Worm (Caenorhabditis elegans) whole organism, young adult: ENCODE measurements around the gene F23A7.5.

ENCODE experiments used
- ama-1 ChIP-seq, 3 experiments: fragments of 150-350 bp in 1 of 3; sonication (generic microtip) in 2 of 3; optimal IDR thresholded peaks; 2 replicates each; lab custom pipeline; 2014 to 2018; ENCODE audit warnings: missing biosample characterization in 2 of 3, missing genetic modification characterization in 2 of 3, missing genetic modification reagents in 2 of 3
- ceh-100 ChIP-seq: fragments of 200-800 bp; sonication (Bioruptor generic); IDR thresholded peaks from 2 replicates; pipeline ENCODE4 v1.3.6; 2022; ENCODE audit warnings: missing genetic modification reagents, missing genetic modification characterization, missing compliant biosample characterization
- lir-1 ChIP-seq: fragments of 200-800 bp; sonication (Bioruptor generic); conservative IDR thresholded peaks from 2 replicates; pipeline ENCODE4 v1.3.6; 2022; ENCODE audit warnings: missing genetic modification reagents, missing genetic modification characterization, missing compliant biosample characterization
- sea-2 ChIP-seq: fragments of 200-800 bp; sonication (Bioruptor generic); IDR thresholded peaks from 2 replicates; pipeline ENCODE4 v1.3.6; 2022; ENCODE audit warnings: missing genetic modification characterization, missing compliant biosample characterization
- snpc-1.3 ChIP-seq: sonication (generic microtip); optimal IDR thresholded peaks from 2 replicates; lab custom pipeline; 2017; ENCODE audit warnings: missing genetic modification characterization, mild to moderate bottlenecking, missing compliant biosample characterization, antibody characterized with exemption, moderate library complexity, missing genotype, missing genetic modification reagents; ENCODE audit not compliant: insufficient read depth
- snpc-4 ChIP-seq, 5 experiments: fragments of 150-350 bp in 1 of 5; sonication (generic microtip) in 4 of 5; optimal IDR thresholded peaks; 2 replicates each; lab custom pipeline; 2014 to 2018; ENCODE audit warnings: missing genetic modification characterization in 5 of 5, missing biosample characterization in 3 of 5, antibody characterized with exemption in 2 of 5, mild to moderate bottlenecking in 2 of 5, missing compliant biosample characterization in 2 of 5, missing genotype in 2 of 5, moderate library complexity in 2 of 5, missing genetic modification reagents in 1 of 5
- unc-62 ChIP-seq: fragments of 150-350 bp; optimal IDR thresholded peaks from 2 replicates; lab custom pipeline; 2014; ENCODE audit warnings: missing biosample characterization, missing genetic modification reagents, missing genetic modification characterization

DNA sequence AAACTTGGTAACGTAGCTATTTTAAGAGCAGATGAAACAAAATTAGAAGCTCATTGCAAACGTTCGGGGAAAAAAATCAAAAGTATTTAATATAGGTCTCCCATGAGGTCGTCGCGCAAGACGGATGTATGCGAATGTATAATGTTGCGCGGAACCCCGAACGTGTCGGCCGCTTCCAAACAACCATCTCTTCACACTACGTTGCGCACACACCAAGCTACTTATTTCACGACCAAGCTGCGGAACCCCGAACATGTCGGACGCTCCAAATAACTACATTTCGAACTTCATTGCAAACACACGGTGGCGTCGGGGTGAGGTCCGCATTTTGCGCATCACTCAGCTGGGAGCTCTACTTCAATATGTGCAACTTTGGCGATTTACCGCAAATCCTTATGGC is 29.8 kb downstream of the F23A7.5 start:
- no peak for TF ChIP-seq ama-1 (optimal IDR thresholded peaks at IDR 0.05; lab: Kevin White, UChicago)
- no peak for TF ChIP-seq ama-1 (GFP tag; optimal IDR thresholded peaks at IDR 0.05; lab: Kevin White, UChicago)
- no peak for TF ChIP-seq unc-62
- no peak for TF ChIP-seq ceh-100 (GFP tag; lab: Robert Waterston, UW)
- TF ChIP-seq snpc-4 (GFP tag; optimal IDR thresholded peaks at IDR 0.05; lab: Kevin White, UChicago): no peak
- peak in 2 of 4 experiments; percentile 44 to 72 for TF ChIP-seq snpc-4 (tag; optimal IDR thresholded peaks at IDR 0.05; lab: Kevin White, UChicago)
- TF ChIP-seq sea-2 (GFP tag; lab: Robert Waterston, UW): no peak
- TF ChIP-seq lir-1 (GFP tag; lab: Robert Waterston, UW): no peak
- TF ChIP-seq snpc-1.3 (tag; lab: Kevin White, UChicago): no peak
